Fruit fly (Drosophila melanogaster) whole organism, embryonic: Measurements from ENCODE around the gene Gorab.
A peak's percentile ranks its signal among the peaks of the same experiment; 100 is the strongest.

Experiments
- BEAF-32 ChIP-seq: fragments of 200-800 bp; sonication (Bioruptor generic); optimal IDR thresholded peaks from 3 replicates; lab custom pipeline; 2017; ENCODE audit warnings: missing biosample characterization, missing genetic modification characterization, mild to moderate bottlenecking, moderate library complexity, missing genetic modification reagents
- Blimp-1 ChIP-seq: fragments of 200-800 bp; sonication (Bioruptor generic); optimal IDR thresholded peaks from 3 replicates; lab custom pipeline; 2018; ENCODE audit warnings: missing biosample characterization, missing genetic modification characterization, mild to moderate bottlenecking, moderate library complexity, missing genetic modification reagents
- CG11456 ChIP-seq: fragments of 200-800 bp; sonication (Bioruptor generic); IDR thresholded peaks from 3 replicates; pipeline ENCODE4 v1.3.6; 2022; ENCODE audit warnings: missing biosample characterization, missing genetic modification characterization
- CG12659 ChIP-seq: fragments of 200-800 bp; sonication (Bioruptor generic); optimal IDR thresholded peaks from 3 replicates; lab custom pipeline; 2017; ENCODE audit warnings: mild to moderate bottlenecking, missing biosample characterization, missing genetic modification reagents, missing genetic modification characterization
- CG15514 ChIP-seq: fragments of 200-800 bp; sonication (Bioruptor generic); optimal IDR thresholded peaks from 3 replicates; lab custom pipeline; 2017; ENCODE audit warnings: missing biosample characterization, missing genetic modification characterization, mild to moderate bottlenecking, moderate library complexity, missing genetic modification reagents
- CG15601 ChIP-seq: fragments of 200-800 bp; sonication (Bioruptor generic); optimal IDR thresholded peaks from 3 replicates; lab custom pipeline; 2019; ENCODE audit warnings: missing biosample characterization, mild to moderate bottlenecking, missing genetic modification characterization, moderate library complexity
- CG1792 ChIP-seq: fragments of 200-800 bp; sonication (Bioruptor generic); optimal IDR thresholded peaks from 2 replicates; lab custom pipeline; 2016; ENCODE audit warnings: missing biosample characterization, missing genetic modification characterization
- CG2116 ChIP-seq: fragments of 200-800 bp; sonication (Bioruptor generic); optimal IDR thresholded peaks from 3 replicates; lab custom pipeline; 2018; ENCODE audit warnings: missing biosample characterization, mild to moderate bottlenecking, missing genetic modification characterization
- CG31441 ChIP-seq: fragments of 200-800 bp; sonication (Bioruptor generic); IDR thresholded peaks from 2 replicates; pipeline ENCODE4 v1.3.6; 2022; ENCODE audit warnings: missing biosample characterization, missing genetic modification characterization
- CG32772 ChIP-seq: fragments of 200-800 bp; sonication (Bioruptor generic); IDR thresholded peaks from 2 replicates; pipeline ENCODE4 v1.3.6; 2022; ENCODE audit warnings: missing biosample characterization, missing genetic modification characterization
- CG4617 ChIP-seq: fragments of 200-800 bp; sonication (Bioruptor generic); optimal IDR thresholded peaks from 3 replicates; lab custom pipeline; 2016; ENCODE audit warnings: missing biosample characterization, missing genetic modification characterization, borderline replicate concordance
- CG5953 ChIP-seq: fragments of 200-800 bp; sonication (Bioruptor generic); IDR thresholded peaks from 2 replicates; pipeline ENCODE4 v1.3.6; 2022; ENCODE audit warnings: missing biosample characterization, missing genetic modification characterization
- CG7963 ChIP-seq: fragments of 200-800 bp; sonication (Bioruptor generic); IDR thresholded peaks from 3 replicates; pipeline ENCODE4 v1.3.6; 2022; ENCODE audit warnings: missing biosample characterization, missing genetic modification characterization; ENCODE audit not compliant: partially characterized antibody
- CG8478 ChIP-seq: fragments of >200 bp; optimal IDR thresholded peaks from 2 replicates; lab custom pipeline; 2018
- CG9215 ChIP-seq: fragments of 200-800 bp; sonication (Bioruptor generic); IDR thresholded peaks from 2 replicates; pipeline ENCODE4 v1.3.6; 2022; ENCODE audit warnings: missing biosample characterization, missing genetic modification characterization
- CG9797 ChIP-seq: fragments of 200-800 bp; sonication (Bioruptor generic); optimal IDR thresholded peaks from 3 replicates; lab custom pipeline; 2018; ENCODE audit warnings: missing biosample characterization, mild to moderate bottlenecking, missing genetic modification characterization
- Camta ChIP-seq: fragments of 200-800 bp; sonication (Bioruptor generic); optimal IDR thresholded peaks from 2 replicates; lab custom pipeline; 2016; ENCODE audit warnings: missing biosample characterization, missing genetic modification characterization
- CoRest ChIP-seq: fragments of 200-800 bp; sonication (Bioruptor generic); optimal IDR thresholded peaks from 3 replicates; lab custom pipeline; 2018; ENCODE audit warnings: missing biosample characterization, mild to moderate bottlenecking, missing genetic modification characterization, moderate library complexity
- D19A ChIP-seq: fragments of 200-800 bp; optimal IDR thresholded peaks from 3 replicates; lab custom pipeline; 2019; ENCODE audit warnings: missing biosample characterization, mild to moderate bottlenecking, missing genetic modification characterization, moderate library complexity
- Deaf1 ChIP-seq: fragments of 200-800 bp; optimal IDR thresholded peaks from 3 replicates; lab custom pipeline; 2019; ENCODE audit warnings: missing biosample characterization, mild to moderate bottlenecking, missing genetic modification characterization, moderate library complexity
- Ets97D ChIP-seq: fragments of 200-800 bp; sonication (Bioruptor generic); optimal IDR thresholded peaks from 3 replicates; lab custom pipeline; 2016; ENCODE audit warnings: missing biosample characterization, missing genetic modification characterization
- Hey ChIP-seq: fragments of 200-800 bp; sonication (Bioruptor generic); optimal IDR thresholded peaks from 3 replicates; lab custom pipeline; 2018; ENCODE audit warnings: missing biosample characterization, mild to moderate bottlenecking, missing genetic modification characterization
- Jarid2 ChIP-seq: fragments of 200-800 bp; sonication (Bioruptor generic); optimal IDR thresholded peaks from 3 replicates; lab custom pipeline; 2017; ENCODE audit warnings: mild to moderate bottlenecking, missing biosample characterization, missing genetic modification reagents, missing genetic modification characterization
- Lim3 ChIP-seq: fragments of 200-800 bp; sonication (Bioruptor generic); IDR thresholded peaks from 2 replicates; pipeline ENCODE4 v1.3.6; 2022; ENCODE audit warnings: missing biosample characterization, missing genetic modification characterization
- MBD-R2 ChIP-seq: fragments of 200-800 bp; sonication (Bioruptor generic); IDR thresholded peaks from 2 replicates; pipeline ENCODE4 v1.3.6; 2022; ENCODE audit warnings: missing biosample characterization, missing genetic modification characterization
- Med ChIP-seq: fragments of 200-800 bp; sonication (Bioruptor generic); peaks from one replicate; lab custom pipeline; 2016; ENCODE audit warnings: missing biosample characterization, missing genetic modification characterization, mild to moderate bottlenecking, inconsistent platforms, moderate library complexity
- NfI ChIP-seq: fragments of 200-800 bp; sonication (Bioruptor generic); optimal IDR thresholded peaks from 3 replicates; lab custom pipeline; 2018; ENCODE audit warnings: missing biosample characterization, mild to moderate bottlenecking, missing genetic modification characterization, moderate library complexity
- Pdp1 ChIP-seq, 2 experiments: fragments of 200-800 bp; sonication (Bioruptor generic); optimal IDR thresholded peaks; 3 replicates each; lab custom pipeline; 2016; ENCODE audit warnings: missing biosample characterization in 2 of 2, missing genetic modification characterization in 2 of 2, mild to moderate bottlenecking in 1 of 2, moderate library complexity in 1 of 2
- TFAM ChIP-seq: fragments of 200-800 bp; sonication (Bioruptor generic); optimal IDR thresholded peaks from 2 replicates; lab custom pipeline; 2017; ENCODE audit warnings: missing biosample characterization, missing genetic modification characterization, inconsistent platforms
- YL-1 ChIP-seq: fragments of 200-800 bp; sonication (Bioruptor generic); optimal IDR thresholded peaks from 3 replicates; lab custom pipeline; 2017; ENCODE audit warnings: missing biosample characterization, mild to moderate bottlenecking, missing genetic modification characterization
- abd-A ChIP-seq: fragments of 200-800 bp; sonication (Bioruptor generic); optimal IDR thresholded peaks from 3 replicates; lab custom pipeline; 2019; ENCODE audit warnings: missing biosample characterization, mild to moderate bottlenecking, missing genetic modification characterization, moderate library complexity
- amos ChIP-seq: fragments of 200-800 bp; sonication (Bioruptor generic); IDR thresholded peaks from 2 replicates; pipeline ENCODE4 v1.3.6; 2022; ENCODE audit warnings: missing biosample characterization, missing genetic modification characterization; ENCODE audit not compliant: partially characterized antibody
- cg ChIP-seq: fragments of 200-800 bp; sonication (Bioruptor generic); optimal IDR thresholded peaks from 3 replicates; lab custom pipeline; 2019; ENCODE audit warnings: missing biosample characterization, mild to moderate bottlenecking, missing genetic modification characterization, moderate library complexity
- crol ChIP-seq: fragments of 200-800 bp; sonication (Bioruptor generic); IDR thresholded peaks from 2 replicates; pipeline ENCODE4 v1.3.6; 2022; ENCODE audit warnings: missing biosample characterization, missing genetic modification characterization
- exex ChIP-seq: fragments of 200-800 bp; sonication (Bioruptor generic); optimal IDR thresholded peaks from 4 replicates; lab custom pipeline; 2018; ENCODE audit warnings: missing biosample characterization, mild to moderate bottlenecking, missing genetic modification characterization, moderate library complexity
- gce ChIP-seq: fragments of 200-800 bp; sonication (Bioruptor generic); IDR thresholded peaks from 3 replicates; pipeline ENCODE4 v1.3.6; 2022; ENCODE audit warnings: missing biosample characterization, missing genetic modification characterization
- grau ChIP-seq: fragments of 200-800 bp; optimal IDR thresholded peaks from 3 replicates; lab custom pipeline; 2019; ENCODE audit warnings: missing biosample characterization, mild to moderate bottlenecking, missing genetic modification characterization, moderate library complexity
- gsb ChIP-seq: fragments of 200-800 bp; sonication (Bioruptor generic); IDR thresholded peaks from 2 replicates; pipeline ENCODE4 v1.3.6; 2022; ENCODE audit warnings: missing biosample characterization, missing genetic modification characterization
- jumu ChIP-seq: fragments of 200-800 bp; sonication (Bioruptor generic); optimal IDR thresholded peaks from 3 replicates; lab custom pipeline; 2016; ENCODE audit warnings: missing biosample characterization, missing genetic modification characterization
- ken ChIP-seq: fragments of 200-800 bp; sonication (Bioruptor generic); IDR thresholded peaks from 3 replicates; pipeline ENCODE4 v1.3.6; 2022; ENCODE audit warnings: missing biosample characterization, missing genetic modification characterization
- knrl ChIP-seq: fragments of 200-800 bp; sonication (Bioruptor generic); IDR thresholded peaks from 3 replicates; pipeline ENCODE4 v1.3.6; 2022; ENCODE audit warnings: missing biosample characterization, missing genetic modification characterization; ENCODE audit not compliant: partially characterized antibody
- mirr ChIP-seq: fragments of 200-800 bp; sonication (Bioruptor generic); optimal IDR thresholded peaks from 3 replicates; lab custom pipeline; 2018; ENCODE audit warnings: missing biosample characterization, mild to moderate bottlenecking, missing genetic modification characterization
- oc ChIP-seq: fragments of 200-800 bp; sonication (Bioruptor generic); optimal IDR thresholded peaks from 2 replicates; lab custom pipeline; 2018; ENCODE audit warnings: missing biosample characterization, mild to moderate bottlenecking, missing genetic modification characterization, moderate library complexity
- pita ChIP-seq: fragments of 200-800 bp; sonication (Bioruptor generic); optimal IDR thresholded peaks from 2 replicates; lab custom pipeline; 2017; ENCODE audit warnings: missing biosample characterization, mild to moderate bottlenecking, missing genetic modification characterization
- row ChIP-seq: fragments of 200-800 bp; sonication (Bioruptor generic); IDR thresholded peaks from 3 replicates; pipeline ENCODE4 v1.3.6; 2022; ENCODE audit warnings: missing biosample characterization, missing genetic modification characterization
- sug ChIP-seq: fragments of 200-800 bp; optimal IDR thresholded peaks from 2 replicates; lab custom pipeline; 2019; ENCODE audit warnings: missing biosample characterization, mild to moderate bottlenecking, missing genetic modification characterization, moderate library complexity
- tup ChIP-seq: fragments of 200-800 bp; sonication (Bioruptor generic); optimal IDR thresholded peaks from 2 replicates; lab custom pipeline; 2016; ENCODE audit warnings: missing biosample characterization, mild to moderate bottlenecking, missing genetic modification characterization, moderate library complexity
- zen ChIP-seq: fragments of 200-800 bp; sonication (Bioruptor generic); optimal IDR thresholded peaks from 3 replicates; lab custom pipeline; 2018; ENCODE audit warnings: missing biosample characterization, mild to moderate bottlenecking, missing genetic modification characterization, moderate library complexity

Gene Gorab

DNA sequence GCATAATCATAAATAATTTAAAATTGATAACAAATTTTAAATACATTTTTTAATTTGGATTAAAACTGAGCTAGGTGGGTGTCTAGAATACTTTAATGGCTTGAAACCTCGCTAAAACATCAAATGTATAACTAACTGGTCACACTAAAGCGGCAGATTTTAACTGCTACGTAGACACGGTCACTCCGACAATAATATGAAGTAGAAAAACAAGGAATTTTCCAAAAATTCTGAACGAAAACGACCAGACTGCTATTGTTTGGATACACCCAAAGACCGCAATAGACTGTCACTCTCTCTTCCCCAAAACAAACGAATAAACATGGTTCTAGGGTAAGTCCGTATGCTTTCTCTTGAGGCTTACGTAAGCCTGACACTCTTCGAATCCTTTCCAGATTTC is 37.2 kb upstream of the Gorab start, which contains the start of gene QIL1 (continued):
- TF ChIP-seq gsb (GFP tag; lab: Robert Waterston, UW) (no peak), Blimp-1 (GFP tag; lab: Kevin White, UChicago) (no peak), Jarid2 (peak; percentile 29), NfI (GFP tag; lab: Kevin White, UChicago) (peak; percentile 2), grau (tag; lab: Kevin White, UChicago) (peak; percentile 29), CG15601 (tag; lab: Kevin White, UChicago) (peak; percentile 35), row (GFP tag; lab: Robert Waterston, UW) (0 out of 3 replicates have a peak, but pooled peaks have one; percentile 10), TFAM (GFP tag; lab: Kevin White, UChicago) (no peak), CG1792 (GFP tag; lab: Kevin White, UChicago) (no peak), CG5953 (GFP tag; lab: Robert Waterston, UW) (no peak), amos (GFP tag; lab: Robert Waterston, UW) (peak; percentile 31; the same call in 1 of the 2 replicates), BEAF-32 (peak; percentile 41), Ets97D (peak; percentile 65), Hey (tag; lab: Kevin White, UChicago) (no peak), mirr (GFP tag; lab: Kevin White, UChicago) (no peak), YL-1 (GFP tag; lab: Kevin White, UChicago) (peak; percentile 71), sug (tag; lab: Kevin White, UChicago) (peak; percentile 1), ken (no peak), MBD-R2 (GFP tag; lab: Robert Waterston, UW) (peak; percentile 61), pita (GFP tag; lab: Kevin White, UChicago) (peak; percentile 89), CG9797 (GFP tag; lab: Kevin White, UChicago) (peak; percentile 83), Pdp1 (GFP tag; optimal IDR thresholded peaks at IDR 0.05; lab: Kevin White, UChicago) (peak in 1 of 2 experiments; percentile 94), Deaf1 (tag; lab: Kevin White, UChicago) (no peak), CG12659 (GFP tag; lab: Kevin White, UChicago) (peak; percentile 47), CG32772 (GFP tag; lab: Robert Waterston, UW) (no peak), exex (tag; lab: Kevin White, UChicago) (no peak), Lim3 (GFP tag; lab: Robert Waterston, UW) (no peak), zen (tag; lab: Kevin White, UChicago) (peak; percentile 16), CoRest (tag; lab: Kevin White, UChicago) (peak; percentile 42), Camta (GFP tag; lab: Kevin White, UChicago) (no peak), CG8478 (lab: Kevin White, UChicago) (no peak), CG7963 (GFP tag; lab: Robert Waterston, UW) (no peak), CG15514 (GFP tag; lab: Kevin White, UChicago) (peak; percentile 65), CG31441 (GFP tag; lab: Robert Waterston, UW) (0 out of 2 replicates have a peak, but pooled peaks have one; percentile 31), knrl (GFP tag; lab: Robert Waterston, UW) (peak; percentile 44; the same call in 1 of the 3 replicates), CG2116 (peak; percentile 59)
- TF ChIP-seq, all 482 proteins: peak for 66

DNA sequence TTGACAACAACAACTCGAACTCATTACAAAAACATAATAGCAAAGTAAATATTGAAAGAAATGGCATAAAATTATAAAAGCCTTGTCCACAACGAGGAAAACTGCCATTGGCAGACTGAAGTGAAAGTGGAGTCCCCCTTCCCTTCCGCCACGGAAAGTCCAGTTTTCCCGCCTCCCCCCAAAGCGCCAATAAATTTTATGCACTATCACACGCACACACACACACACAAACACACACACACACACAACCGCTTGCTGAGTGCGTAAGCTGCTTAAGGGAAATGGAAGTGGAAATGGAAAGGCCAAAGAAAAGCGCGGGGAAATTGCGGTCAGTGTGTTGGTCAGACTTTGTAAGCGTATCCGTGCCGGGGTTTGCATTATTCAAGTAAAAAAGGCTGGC is 33.8 kb upstream of the Gorab start:
- TF ChIP-seq cg (GFP tag; lab: Kevin White, UChicago) (peak; percentile 43), crol (GFP tag; lab: Robert Waterston, UW) (0 out of 2 replicates have a peak, but pooled peaks have one; percentile 14), CG4617 (no peak), CG11456 (GFP tag; lab: Robert Waterston, UW) (no peak), gce (GFP tag; lab: Robert Waterston, UW) (no peak), oc (tag; lab: Kevin White, UChicago) (peak; percentile 15), jumu (GFP tag; lab: Kevin White, UChicago) (no peak), D19A (tag; lab: Kevin White, UChicago) (no peak), CG9215 (GFP tag; lab: Robert Waterston, UW) (no peak), Med (GFP tag; lab: Kevin White, UChicago) (peak; percentile 55), tup (GFP tag; lab: Kevin White, UChicago) (no peak), abd-A (tag; lab: Kevin White, UChicago) (peak; percentile 57)
